Comparison of ENCODE assay signal across 3 worm cellular contexts in the genomic region with DNA sequence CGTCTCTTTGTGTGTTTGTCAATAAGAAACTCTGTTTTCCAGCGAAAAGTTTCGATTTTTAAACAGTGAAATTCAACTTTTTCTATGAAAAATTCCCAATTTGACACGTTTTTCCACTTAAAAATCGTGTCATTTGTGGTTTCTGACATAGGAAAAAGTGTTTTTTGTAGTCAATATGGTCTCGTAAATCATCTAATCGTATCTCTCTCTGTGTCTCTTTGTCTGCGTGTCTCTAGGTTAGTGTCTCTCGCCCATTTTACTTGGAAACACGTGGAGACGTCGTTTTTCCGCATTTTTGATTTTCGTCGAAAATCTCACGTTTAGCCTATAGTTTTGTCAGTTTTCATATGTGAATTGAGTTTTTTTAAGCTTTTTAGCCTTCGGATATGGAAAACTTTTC.
TF ChIP-seq lines count a peak whose summit lies in the region.

No protein-coding gene starts in this region.

TF ChIP-seq in whole organism, L1 larva, 84 proteins besides CTCF, POLR2A, EP300 and RAD21:
- TF ChIP-seq nhr-85 (tag; lab: Kevin White, UChicago) (peak; percentile 54), grh-1 (GFP tag; IDR thresholded peaks at IDR 0.05; lab: Robert Waterston, UW) (0 out of 2 replicates have a peak, but pooled peaks have one; percentile 29), dsc-1 (tag; optimal IDR thresholded peaks at IDR 0.05; lab: Kevin White, UChicago) (peak; percentile 26), mep-1 (tag; optimal IDR thresholded peaks at IDR 0.05; lab: Kevin White, UChicago) (peak; percentile 16), ceh-90 (tag; optimal IDR thresholded peaks at IDR 0.05; lab: Kevin White, UChicago) (no peak), pax-3 (tag; optimal IDR thresholded peaks at IDR 0.05; lab: Kevin White, UChicago) (no peak), lin-35 (GFP tag; optimal IDR thresholded peaks at IDR 0.05; lab: Kevin White, UChicago) (peak in 1 of 2 experiments; percentile 53), elt-3 (tag; optimal IDR thresholded peaks at IDR 0.05; lab: Kevin White, UChicago) (peak in 1 of 6 experiments; percentile 50), blmp-1 (tag; optimal IDR thresholded peaks at IDR 0.05; lab: Kevin White, UChicago) (peak; percentile 66), nhr-20 (tag; optimal IDR thresholded peaks at IDR 0.05; lab: Kevin White, UChicago) (peak; percentile 51), nhr-12 (tag; optimal IDR thresholded peaks at IDR 0.05; lab: Kevin White, UChicago) (no peak), snu-23 (GFP tag; optimal IDR thresholded peaks at IDR 0.05; lab: Kevin White, UChicago) (peak; percentile 35), pqm-1 (tag; optimal IDR thresholded peaks at IDR 0.05; lab: Kevin White, UChicago) (no peak), mdl-1 (tag; optimal IDR thresholded peaks at IDR 0.05; lab: Kevin White, UChicago) (peak in 1 of 2 experiments; percentile 53), nhr-28 (tag; optimal IDR thresholded peaks at IDR 0.05; lab: Kevin White, UChicago) (no peak), fkh-8 (tag; optimal IDR thresholded peaks at IDR 0.05; lab: Kevin White, UChicago) (peak; percentile 36), efl-1 (optimal IDR thresholded peaks at IDR 0.05; lab: Kevin White, UChicago) (peak in 1 of 2 experiments; percentile 6), efl-1 (GFP tag; optimal IDR thresholded peaks at IDR 0.05 in 1 of 2; lab: Kevin White, UChicago) (no peak), C16A3.4 (tag; optimal IDR thresholded peaks at IDR 0.05; lab: Kevin White, UChicago) (no peak), nhr-19 (GFP tag; conservative IDR thresholded peaks at IDR 0.05; lab: Robert Waterston, UW) (no peak)

TF ChIP-seq in whole organism, L2 larva, 48 proteins besides CTCF, POLR2A, EP300 and RAD21:
- TF ChIP-seq nhr-129 (tag; optimal IDR thresholded peaks at IDR 0.05; lab: Kevin White, UChicago): no peak
- peak; percentile 11 for TF ChIP-seq sma-9 (GFP tag; optimal IDR thresholded peaks at IDR 0.05; lab: Kevin White, UChicago)
- no peak for TF ChIP-seq sma-9 (tag; optimal IDR thresholded peaks at IDR 0.05; lab: Kevin White, UChicago)
- no peak for TF ChIP-seq egl-27 (tag; optimal IDR thresholded peaks at IDR 0.05; lab: Kevin White, UChicago)
- no peak for TF ChIP-seq nhr-6 (tag; optimal IDR thresholded peaks at IDR 0.05; lab: Kevin White, UChicago)
- peak; percentile 15 for TF ChIP-seq nhr-25 (tag; optimal IDR thresholded peaks at IDR 0.05; lab: Kevin White, UChicago)
TF ChIP-seq in whole organism, L2 larva: peak in this region for 2.

TF ChIP-seq in whole organism, L4 larva, 104 proteins besides CTCF, POLR2A, EP300 and RAD21:
- 0 out of 2 replicates have a peak, but pooled peaks have one; percentile 6 for TF ChIP-seq dmd-6 (GFP tag; IDR thresholded peaks at IDR 0.05; lab: Robert Waterston, UW)
- peak; percentile 19 for TF ChIP-seq hlh-11 (tag; optimal IDR thresholded peaks at IDR 0.05; lab: Kevin White, UChicago)
- TF ChIP-seq skn-1 (tag; optimal IDR thresholded peaks at IDR 0.05; lab: Kevin White, UChicago): no peak
- peak; percentile 13 for TF ChIP-seq nhr-102 (tag; optimal IDR thresholded peaks at IDR 0.05; lab: Kevin White, UChicago)
- TF ChIP-seq mxl-3 (GFP tag; optimal IDR thresholded peaks at IDR 0.05; lab: Kevin White, UChicago): peak; percentile 86
- TF ChIP-seq php-3 (GFP tag; IDR thresholded peaks at IDR 0.05; lab: Robert Waterston, UW): no peak
- peak in 1 of 2 experiments; percentile 37 for TF ChIP-seq mdl-1 (tag; optimal IDR thresholded peaks at IDR 0.05; lab: Kevin White, UChicago)
- peak; percentile 96 for TF ChIP-seq nhr-28 (tag; optimal IDR thresholded peaks at IDR 0.05; lab: Kevin White, UChicago)
